Fruit fly (Drosophila melanogaster): Measurements from ENCODE around the gene dyw.

DNA sequence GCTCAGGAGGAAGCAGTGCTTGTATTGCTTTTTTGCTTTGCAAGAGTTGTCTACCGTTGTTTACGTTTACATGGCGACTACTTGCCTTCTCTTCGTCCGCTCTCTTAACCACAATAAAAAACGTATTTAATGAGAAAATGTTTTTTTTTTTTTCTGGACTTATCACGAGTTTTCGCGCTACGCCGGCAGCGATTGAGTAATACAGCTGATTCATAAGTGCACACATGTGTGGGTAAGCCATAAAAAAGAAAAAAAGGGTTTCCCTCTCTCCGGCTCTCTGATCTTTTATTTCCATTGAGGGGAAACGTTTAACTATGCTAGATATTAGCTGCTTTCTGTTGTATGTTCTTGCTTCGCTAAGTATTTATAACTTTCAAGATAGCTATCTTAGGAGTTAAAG lies 48.4 kb upstream of the dyw start:
- TF ChIP-seq CG8319 (GFP tag; optimal IDR thresholded peaks at IDR 0.05) (no peak), CG6163 (GFP tag; IDR thresholded peaks at IDR 0.05) (peak; percentile 68; the same call in 2 of the 3 replicates), fd85E (GFP tag; optimal IDR thresholded peaks at IDR 0.05) (no peak), CG6808 (GFP tag; optimal IDR thresholded peaks at IDR 0.05) (peak; percentile 53), CG11902 (GFP tag; optimal IDR thresholded peaks at IDR 0.05) (no peak), CG6854 (GFP tag; optimal IDR thresholded peaks at IDR 0.05) (no peak), Blimp-1 (GFP tag; optimal IDR thresholded peaks at IDR 0.05) (no peak), Lpt (GFP tag; optimal IDR thresholded peaks at IDR 0.05) (no peak)

Measured in whole organism, prepupa.